Worm (Caenorhabditis elegans) whole organism, early embryonic: ENCODE results near the gene B0507.2.
"Not testable (repeated sequence)": the region's sequence is repeated elsewhere in the genome, so short reads cannot be mapped to it uniquely, and the experiment has no call there.

ENCODE experiments used
- B0310.2 ChIP-seq: sonication (generic microtip); optimal IDR thresholded peaks from 2 replicates; lab custom pipeline; 2016; ENCODE audit warnings: mild to moderate bottlenecking, missing genetic modification characterization, missing compliant biosample characterization
- F13C5.2 ChIP-seq: sonication (generic microtip); optimal IDR thresholded peaks from 2 replicates; lab custom pipeline; 2017; ENCODE audit warnings: mild to moderate bottlenecking, missing genetic modification characterization, inconsistent platforms, missing compliant biosample characterization
- aly-1 ChIP-seq: sonication (generic microtip); optimal IDR thresholded peaks from 2 replicates; lab custom pipeline; 2016; ENCODE audit warnings: missing genetic modification characterization, missing compliant biosample characterization
- ama-1 ChIP-seq: fragments of 150-350 bp; optimal IDR thresholded peaks from 2 replicates; lab custom pipeline; 2014
- ceh-13 ChIP-seq: fragments of 200-800 bp; sonication (Bioruptor generic); optimal IDR thresholded peaks from 2 replicates; lab custom pipeline; 2018; ENCODE audit warnings: mild to moderate bottlenecking, missing genetic modification characterization, missing compliant biosample characterization
- ceh-36 ChIP-seq: sonication (generic microtip); optimal IDR thresholded peaks from 2 replicates; lab custom pipeline; 2016; ENCODE audit warnings: missing genetic modification characterization, inconsistent platforms, missing compliant biosample characterization
- ets-7 ChIP-seq: sonication (generic microtip); optimal IDR thresholded peaks from 2 replicates; lab custom pipeline; 2016; ENCODE audit warnings: missing genotype, missing genetic modification characterization, missing compliant biosample characterization
- flt-1 ChIP-seq: fragments of 200-800 bp; sonication (Bioruptor generic); IDR thresholded peaks from 2 replicates; pipeline ENCODE4 v1.3.6; 2022; ENCODE audit warnings: missing genetic modification characterization, missing compliant biosample characterization
- hmbx-1 ChIP-seq: sonication (generic microtip); optimal IDR thresholded peaks from 2 replicates; lab custom pipeline; 2016; ENCODE audit warnings: mild to moderate bottlenecking, missing genetic modification characterization, missing compliant biosample characterization
- hmg-4 ChIP-seq: fragments of 200-800 bp; sonication (Bioruptor generic); optimal IDR thresholded peaks from 2 replicates; lab custom pipeline; 2018; ENCODE audit warnings: mild to moderate bottlenecking, missing genetic modification characterization, missing compliant biosample characterization
- hnd-1 ChIP-seq: sonication (generic microtip); optimal IDR thresholded peaks from 2 replicates; lab custom pipeline; 2016; ENCODE audit warnings: missing genetic modification characterization, missing compliant biosample characterization
- pes-1 ChIP-seq: fragments of 200-800 bp; sonication (Bioruptor generic); IDR thresholded peaks from 2 replicates; pipeline ENCODE4 v1.3.6; 2022; ENCODE audit warnings: missing genetic modification reagents, missing genetic modification characterization, missing compliant biosample characterization
- scrt-1 ChIP-seq: fragments of 200-800 bp; sonication (Bioruptor generic); IDR thresholded peaks from 2 replicates; pipeline ENCODE4 v1.3.6; 2022; ENCODE audit warnings: missing genetic modification characterization, missing compliant biosample characterization
- sea-1 ChIP-seq: fragments of 200-800 bp; sonication (Bioruptor generic); conservative IDR thresholded peaks from 2 replicates; pipeline ENCODE4 v1.3.6; 2022; ENCODE audit warnings: missing genetic modification characterization, missing compliant biosample characterization
- tbx-11 ChIP-seq: fragments of 200-800 bp; sonication (Bioruptor generic); IDR thresholded peaks from 2 replicates; pipeline ENCODE4 v1.3.6; 2022; ENCODE audit warnings: missing genetic modification characterization, missing compliant biosample characterization
- tbx-37 ChIP-seq: fragments of 200-800 bp; sonication (Bioruptor generic); conservative IDR thresholded peaks from 2 replicates; pipeline ENCODE4 v1.3.6; 2022; ENCODE audit warnings: missing genetic modification reagents, missing genetic modification characterization, missing compliant biosample characterization
- tra-4 ChIP-seq: sonication (generic microtip); optimal IDR thresholded peaks from 2 replicates; lab custom pipeline; 2017; ENCODE audit warnings: missing genetic modification characterization, missing compliant biosample characterization

The B0507.2 gene

ce11 chrV:8800978-8801559 is 26.9 kb downstream of the B0507.2 start, which contains the start of gene magu-2:
TSS of gene magu-2 (minus strand) at chrV:8801028.
- TF ChIP-seq F13C5.2 (tag; lab: Kevin White, UChicago) (no peak), ceh-36 (tag; lab: Kevin White, UChicago) (no peak), ama-1 (lab: Kevin White, UChicago) (no peak), hmbx-1 (no peak), flt-1 (GFP tag; lab: Robert Waterston, UW) (no peak)

ce11 chrV:8802252-8802651 is 28.1 kb downstream of the B0507.2 start:
- TF ChIP-seq hmbx-1 (no peak), tra-4 (tag; lab: Kevin White, UChicago) (no peak), sea-1 (GFP tag; lab: Robert Waterston, UW) (no peak), tbx-11 (GFP tag; lab: Robert Waterston, UW) (no peak), ceh-13 (GFP tag; lab: Kevin White, UChicago) (no peak), ceh-36 (tag; lab: Kevin White, UChicago) (no peak), F13C5.2 (tag; lab: Kevin White, UChicago) (no peak), hnd-1 (tag; lab: Kevin White, UChicago) (no peak), ets-7 (tag; lab: Kevin White, UChicago) (no peak), B0310.2 (tag; lab: Kevin White, UChicago) (no peak), ama-1 (lab: Kevin White, UChicago) (no peak), tbx-37 (GFP tag; lab: Robert Waterston, UW) (no peak), flt-1 (GFP tag; lab: Robert Waterston, UW) (no peak), pes-1 (GFP tag; lab: Robert Waterston, UW) (no peak), aly-1 (tag; lab: Kevin White, UChicago) (no peak), scrt-1 (GFP tag; lab: Robert Waterston, UW) (no peak), hmg-4 (GFP tag; lab: Kevin White, UChicago) (no peak)

ce11 chrV:8805047-8805446 is 30.9 kb downstream of the B0507.2 start:
- TF ChIP-seq tra-4 (tag; lab: Kevin White, UChicago) (no peak), hmg-4 (GFP tag; lab: Kevin White, UChicago) (no peak), scrt-1 (GFP tag; lab: Robert Waterston, UW) (no peak), ceh-13 (GFP tag; lab: Kevin White, UChicago) (no peak), pes-1 (GFP tag; lab: Robert Waterston, UW) (no peak), ceh-36 (tag; lab: Kevin White, UChicago) (no peak), tbx-37 (GFP tag; lab: Robert Waterston, UW) (no peak), sea-1 (GFP tag; lab: Robert Waterston, UW) (no peak), ets-7 (tag; lab: Kevin White, UChicago) (no peak), hmbx-1 (no peak), ama-1 (lab: Kevin White, UChicago) (no peak), tbx-11 (GFP tag; lab: Robert Waterston, UW) (no peak), hnd-1 (tag; lab: Kevin White, UChicago) (no peak), aly-1 (tag; lab: Kevin White, UChicago) (no peak), B0310.2 (tag; lab: Kevin White, UChicago) (no peak), F13C5.2 (tag; lab: Kevin White, UChicago) (no peak), flt-1 (GFP tag; lab: Robert Waterston, UW) (no peak)

ce11 chrV:8819855-8820254 is 45.7 kb downstream of the B0507.2 start, which contains the start of gene rpm-1:
TSS of gene rpm-1 (minus strand) at chrV:8819955.
- TF ChIP-seq ceh-13 (GFP tag; lab: Kevin White, UChicago); tbx-37 (GFP tag; lab: Robert Waterston, UW); tbx-11 (GFP tag; lab: Robert Waterston, UW): not testable (repeated sequence)
